Fruit fly (Drosophila melanogaster) whole organism, embryonic: Measurements from ENCODE around the gene CG46397.
A peak's percentile ranks its signal among the peaks of the same experiment; 100 is the strongest.

Experiments used
- Abd-B ChIP-seq: fragments of 200-800 bp; sonication (Bioruptor generic); optimal IDR thresholded peaks from 2 replicates; lab custom pipeline; 2018; ENCODE audit warnings: missing biosample characterization, mild to moderate bottlenecking, missing genetic modification characterization, moderate library complexity
- CG13287 ChIP-seq: fragments of 200-800 bp; sonication (Bioruptor generic); IDR thresholded peaks from 2 replicates; pipeline ENCODE4 v1.3.6; 2022; ENCODE audit warnings: missing biosample characterization, missing genetic modification characterization; ENCODE audit not compliant: partially characterized antibody
- CG13424 ChIP-seq: fragments of 200-800 bp; sonication (Bioruptor generic); optimal IDR thresholded peaks from 2 replicates; lab custom pipeline; 2019; ENCODE audit warnings: missing biosample characterization, mild to moderate bottlenecking, missing genetic modification characterization, moderate library complexity
- CG13775 ChIP-seq: fragments of 200-800 bp; sonication (Bioruptor generic); optimal IDR thresholded peaks from 3 replicates; lab custom pipeline; 2017; ENCODE audit warnings: missing biosample characterization, mild to moderate bottlenecking, missing genetic modification characterization
- CG14710 ChIP-seq: fragments of 200-800 bp; sonication (Bioruptor generic); optimal IDR thresholded peaks from 3 replicates; lab custom pipeline; 2019; ENCODE audit warnings: missing biosample characterization, mild to moderate bottlenecking, missing genetic modification characterization, moderate library complexity
- CG15011 ChIP-seq: fragments of 200-800 bp; sonication (Bioruptor generic); optimal IDR thresholded peaks from 3 replicates; lab custom pipeline; 2018; ENCODE audit warnings: missing biosample characterization, mild to moderate bottlenecking, missing genetic modification characterization
- CG15073 ChIP-seq: fragments of 200-800 bp; sonication (Bioruptor generic); optimal IDR thresholded peaks from 2 replicates; lab custom pipeline; 2016; ENCODE audit warnings: missing biosample characterization, missing genetic modification characterization
- CG15479 ChIP-seq: fragments of 200-800 bp; sonication (Bioruptor generic); optimal IDR thresholded peaks from 3 replicates; lab custom pipeline; 2019; ENCODE audit warnings: missing biosample characterization, mild to moderate bottlenecking, missing genetic modification characterization, moderate library complexity
- CG15514 ChIP-seq: fragments of 200-800 bp; sonication (Bioruptor generic); optimal IDR thresholded peaks from 3 replicates; lab custom pipeline; 2017; ENCODE audit warnings: missing biosample characterization, missing genetic modification characterization, mild to moderate bottlenecking, moderate library complexity, missing genetic modification reagents
- CG17359 ChIP-seq: fragments of 200-800 bp; sonication (Bioruptor generic); optimal IDR thresholded peaks from 3 replicates; lab custom pipeline; 2018; ENCODE audit warnings: missing biosample characterization, mild to moderate bottlenecking, missing genetic modification characterization, moderate library complexity
- CG18764 ChIP-seq: fragments of 200-800 bp; sonication (Bioruptor generic); optimal IDR thresholded peaks from 3 replicates; lab custom pipeline; 2016; ENCODE audit warnings: missing biosample characterization, missing genetic modification characterization
- CG2678 ChIP-seq: fragments of 200-800 bp; sonication (Bioruptor generic); optimal IDR thresholded peaks from 3 replicates; lab custom pipeline; 2019; ENCODE audit warnings: missing biosample characterization, mild to moderate bottlenecking, missing genetic modification characterization, moderate library complexity
- CG3065 ChIP-seq: fragments of 200-800 bp; sonication (Bioruptor generic); optimal IDR thresholded peaks from 2 replicates; lab custom pipeline; 2016; ENCODE audit warnings: missing biosample characterization, missing genetic modification characterization
- CG3838 ChIP-seq: fragments of 200-800 bp; sonication (Bioruptor generic); optimal IDR thresholded peaks from 3 replicates; lab custom pipeline; 2016; ENCODE audit warnings: missing biosample characterization, missing genetic modification characterization
- CG4424 ChIP-seq: fragments of 200-800 bp; sonication (Bioruptor generic); optimal IDR thresholded peaks from 3 replicates; lab custom pipeline; 2016; ENCODE audit warnings: missing biosample characterization, missing genetic modification characterization
- CG6689 ChIP-seq: fragments of 200-800 bp; sonication (Bioruptor generic); IDR thresholded peaks from 2 replicates; pipeline ENCODE4 v1.3.6; 2022; ENCODE audit warnings: missing biosample characterization, missing genetic modification characterization
- CG6765 ChIP-seq: fragments of 200-800 bp; sonication (Bioruptor generic); optimal IDR thresholded peaks from 3 replicates; lab custom pipeline; 2017; ENCODE audit warnings: missing biosample characterization, mild to moderate bottlenecking, missing genetic modification characterization
- CHES-1-like ChIP-seq: fragments of 200-800 bp; sonication (Bioruptor generic); optimal IDR thresholded peaks from 2 replicates; lab custom pipeline; 2016; ENCODE audit warnings: missing biosample characterization, missing genetic modification characterization
- CkIIα-i1 ChIP-seq: fragments of 200-800 bp; sonication (Bioruptor generic); IDR thresholded peaks from 2 replicates; pipeline ENCODE4 v1.3.6; 2022; ENCODE audit warnings: missing biosample characterization, missing genetic modification characterization
- Deaf1 ChIP-seq: fragments of 200-800 bp; optimal IDR thresholded peaks from 3 replicates; lab custom pipeline; 2019; ENCODE audit warnings: missing biosample characterization, mild to moderate bottlenecking, missing genetic modification characterization, moderate library complexity
- Fer1 ChIP-seq: fragments of 200-800 bp; sonication (Bioruptor generic); optimal IDR thresholded peaks from 2 replicates; lab custom pipeline; 2017; ENCODE audit warnings: missing biosample characterization, mild to moderate bottlenecking, missing genetic modification characterization
- Hsf ChIP-seq: fragments of 200-800 bp; sonication (Bioruptor generic); optimal IDR thresholded peaks from 3 replicates; lab custom pipeline; 2016; ENCODE audit warnings: missing biosample characterization, missing genetic modification characterization
- Kr ChIP-seq: fragments of 200-800 bp; sonication (Bioruptor generic); optimal IDR thresholded peaks from 2 replicates; lab custom pipeline; 2017; ENCODE audit warnings: missing biosample characterization, mild to moderate bottlenecking, missing genetic modification characterization
- Neu2 ChIP-seq: fragments of 200-800 bp; sonication (Bioruptor generic); optimal IDR thresholded peaks from 3 replicates; lab custom pipeline; 2016; ENCODE audit warnings: missing biosample characterization, missing genetic modification characterization, borderline replicate concordance
- Nf-YA ChIP-seq: fragments of 200-800 bp; sonication (Bioruptor generic); IDR thresholded peaks from 2 replicates; pipeline ENCODE4 v1.3.6; 2022; ENCODE audit warnings: missing biosample characterization, missing genetic modification characterization
- Opbp ChIP-seq: fragments of 200-800 bp; sonication (Bioruptor generic); IDR thresholded peaks from 3 replicates; pipeline ENCODE4 v1.3.6; 2022; ENCODE audit warnings: missing biosample characterization, missing genetic modification characterization; ENCODE audit not compliant: partially characterized antibody
- Optix ChIP-seq: fragments of 200-800 bp; sonication (Bioruptor generic); IDR thresholded peaks from 3 replicates; pipeline ENCODE4 v1.3.6; 2022; ENCODE audit warnings: missing biosample characterization, missing genetic modification characterization
- Ptx1 ChIP-seq: fragments of 200-800 bp; sonication (Bioruptor generic); IDR thresholded peaks from 2 replicates; pipeline ENCODE4 v1.3.6; 2022; ENCODE audit warnings: missing biosample characterization, missing genetic modification characterization
- Sox102F ChIP-seq: fragments of 200-800 bp; sonication (Bioruptor generic); optimal IDR thresholded peaks from 2 replicates; lab custom pipeline; 2018; ENCODE audit warnings: missing biosample characterization, mild to moderate bottlenecking, missing genetic modification characterization, moderate library complexity
- Sry-β ChIP-seq: fragments of 200-800 bp; sonication (Bioruptor generic); optimal IDR thresholded peaks from 2 replicates; lab custom pipeline; 2018; ENCODE audit warnings: missing biosample characterization, mild to moderate bottlenecking, missing genetic modification characterization, moderate library complexity
- Xbp1 ChIP-seq: fragments of 200-800 bp; sonication (Bioruptor generic); optimal IDR thresholded peaks from 3 replicates; lab custom pipeline; 2016; ENCODE audit warnings: missing biosample characterization, mild to moderate bottlenecking, missing genetic modification characterization
- amos ChIP-seq: fragments of 200-800 bp; sonication (Bioruptor generic); IDR thresholded peaks from 2 replicates; pipeline ENCODE4 v1.3.6; 2022; ENCODE audit warnings: missing biosample characterization, missing genetic modification characterization; ENCODE audit not compliant: partially characterized antibody
- ap ChIP-seq: fragments of 200-800 bp; sonication (Bioruptor generic); IDR thresholded peaks from 2 replicates; pipeline ENCODE4 v1.3.6; 2022; ENCODE audit warnings: missing biosample characterization, missing genetic modification characterization
- eve ChIP-seq, 2 experiments: fragments of >200 bp; optimal IDR thresholded peaks; 2 replicates each; lab custom pipeline; 2017; ENCODE audit warnings: missing biosample characterization in 2 of 2, missing genetic modification characterization in 2 of 2
- fu2 ChIP-seq: fragments of 200-800 bp; sonication (Bioruptor generic); optimal IDR thresholded peaks from 2 replicates; lab custom pipeline; 2016; ENCODE audit warnings: missing biosample characterization, missing genetic modification characterization
- gcm2 ChIP-seq: fragments of 200-800 bp; sonication (Bioruptor generic); optimal IDR thresholded peaks from 2 replicates; lab custom pipeline; 2016; ENCODE audit warnings: missing biosample characterization, missing genetic modification characterization
- h ChIP-seq: fragments of >200 bp; optimal IDR thresholded peaks from 2 replicates; lab custom pipeline; 2017
- jigr1 ChIP-seq: fragments of 200-800 bp; sonication (Bioruptor generic); IDR thresholded peaks from 3 replicates; pipeline ENCODE4 v1.3.6; 2022; ENCODE audit warnings: missing biosample characterization, missing genetic modification characterization
- kay ChIP-seq: fragments of 200-800 bp; sonication (Bioruptor generic); optimal IDR thresholded peaks from 2 replicates; lab custom pipeline; 2016; ENCODE audit warnings: missing biosample characterization, missing genetic modification characterization
- knrl ChIP-seq: fragments of 200-800 bp; sonication (Bioruptor generic); IDR thresholded peaks from 3 replicates; pipeline ENCODE4 v1.3.6; 2022; ENCODE audit warnings: missing biosample characterization, missing genetic modification characterization; ENCODE audit not compliant: partially characterized antibody
- onecut ChIP-seq: fragments of 200-800 bp; sonication (Bioruptor generic); IDR thresholded peaks from 2 replicates; pipeline ENCODE4 v1.3.6; 2022; ENCODE audit warnings: missing biosample characterization, missing genetic modification characterization
- sens ChIP-seq: fragments of 200-800 bp; sonication (Bioruptor generic); peaks from one replicate; lab custom pipeline; 2016; ENCODE audit warnings: missing biosample characterization, missing genetic modification characterization
- shn ChIP-seq: fragments of 200-800 bp; sonication (Bioruptor generic); optimal IDR thresholded peaks from 3 replicates; lab custom pipeline; 2016; ENCODE audit warnings: missing biosample characterization, missing genetic modification characterization
- sisA ChIP-seq: fragments of 200-800 bp; sonication (Bioruptor generic); IDR thresholded peaks from 2 replicates; pipeline ENCODE4 v1.3.6; 2022; ENCODE audit warnings: missing biosample characterization, missing genetic modification characterization
- stc ChIP-seq: fragments of 200-800 bp; sonication (Bioruptor generic); IDR thresholded peaks from 2 replicates; pipeline ENCODE4 v1.3.6; 2022; ENCODE audit warnings: missing biosample characterization, missing genetic modification characterization
- stwl ChIP-seq: fragments of 200-800 bp; sonication (Bioruptor generic); optimal IDR thresholded peaks from 3 replicates; lab custom pipeline; 2018; ENCODE audit warnings: missing biosample characterization, mild to moderate bottlenecking, missing genetic modification characterization, moderate library complexity
- tin ChIP-seq: fragments of 200-800 bp; sonication (Bioruptor generic); optimal IDR thresholded peaks from 3 replicates; lab custom pipeline; 2016; ENCODE audit warnings: missing biosample characterization, missing genetic modification characterization
- twi ChIP-seq: fragments of 200-800 bp; optimal IDR thresholded peaks from 2 replicates; lab custom pipeline; 2019; ENCODE audit warnings: missing biosample characterization, mild to moderate bottlenecking, missing genetic modification characterization, moderate library complexity
- zfh1 ChIP-seq: fragments of 200-800 bp; sonication (Bioruptor generic); IDR thresholded peaks from 3 replicates; pipeline ENCODE4 v1.3.6; 2022; ENCODE audit warnings: missing biosample characterization, missing genetic modification characterization

Gene CG46397

DNA sequence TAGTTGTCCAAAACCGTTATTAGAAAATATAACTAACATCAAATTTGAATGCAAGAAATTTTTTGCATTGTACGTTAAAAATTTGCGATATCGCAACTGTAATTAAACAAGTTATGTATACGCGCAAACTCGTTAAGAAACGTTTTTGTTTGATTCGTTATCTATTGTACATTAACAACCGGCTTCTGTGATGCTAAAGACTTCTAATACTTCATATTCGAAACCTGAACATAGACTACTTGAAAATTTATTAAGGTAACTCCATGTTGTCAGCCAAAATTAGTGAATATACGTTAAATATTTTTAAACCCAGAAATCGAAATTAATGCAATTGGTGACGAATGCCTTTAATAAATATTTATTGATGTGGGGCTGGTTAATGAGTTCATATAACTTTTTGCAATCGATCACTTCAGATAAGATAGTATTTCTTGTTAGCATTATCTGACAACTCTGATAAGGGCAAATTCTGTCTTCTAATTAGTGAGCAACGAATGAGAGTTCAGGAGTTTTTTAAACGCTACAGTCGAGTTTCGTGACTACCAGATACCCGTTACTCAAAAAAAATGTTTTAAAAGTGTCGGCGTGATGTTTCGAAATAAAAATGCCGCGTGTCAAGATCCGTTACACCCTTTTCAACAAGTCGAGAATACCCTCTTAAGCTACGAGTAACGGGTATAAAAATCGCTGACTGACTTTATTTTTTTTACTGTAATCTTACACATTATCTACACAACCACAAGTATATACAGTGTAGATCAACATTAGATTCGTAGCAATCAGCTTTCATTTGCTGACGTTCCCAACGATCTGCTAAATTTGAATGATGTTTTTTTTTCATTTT, 5.3 kb downstream of the CG46397 start:
- TF ChIP-seq Ptx1 (GFP tag; lab: Robert Waterston, UW) (peak; percentile 58), Deaf1 (tag; lab: Kevin White, UChicago) (no peak), eve (GFP tag; optimal IDR thresholded peaks at IDR 0.05; lab: Kevin White, UChicago) (peak in 1 of 2 experiments; percentile 68), Xbp1 (GFP tag; lab: Kevin White, UChicago) (peak; percentile 28), shn (GFP tag; lab: Kevin White, UChicago) (peak; percentile 58), tin (GFP tag; lab: Kevin White, UChicago) (peak; percentile 23), knrl (GFP tag; lab: Robert Waterston, UW) (no peak; the same call in 2 of the 3 replicates), Sox102F (GFP tag; lab: Kevin White, UChicago) (peak; percentile 24), sens (peak; percentile 86), Nf-YA (GFP tag; lab: Robert Waterston, UW) (no peak), stwl (tag; lab: Kevin White, UChicago) (peak; percentile 87), Opbp (peak; percentile 76; the same call in 2 of the 3 replicates), h (lab: Kevin White, UChicago) (no peak), CG3838 (GFP tag; lab: Kevin White, UChicago) (no peak), zfh1 (0 out of 3 replicates have a peak, but pooled peaks have one; percentile 22), CG15073 (GFP tag; lab: Kevin White, UChicago) (no peak), sisA (GFP tag; lab: Robert Waterston, UW) (no peak), stc (GFP tag; lab: Robert Waterston, UW) (peak; percentile 56; the same call in 1 of the 2 replicates), CG6765 (no peak), CG15479 (GFP tag; lab: Kevin White, UChicago) (no peak), kay (GFP tag; lab: Kevin White, UChicago) (peak; percentile 30), CHES-1-like (GFP tag; lab: Kevin White, UChicago) (peak; percentile 17), ap (no peak), gcm2 (peak; percentile 11), CG17359 (tag; lab: Kevin White, UChicago) (peak; percentile 37), Sry-β (GFP tag; lab: Kevin White, UChicago) (no peak), Abd-B (GFP tag; lab: Kevin White, UChicago) (no peak), CG18764 (peak; percentile 29), twi (tag; lab: Kevin White, UChicago) (no peak), CG15514 (GFP tag; lab: Kevin White, UChicago) (peak; percentile 39), fu2 (GFP tag; lab: Kevin White, UChicago) (peak; percentile 9), jigr1 (GFP tag; lab: Robert Waterston, UW) (no peak), CG2678 (tag; lab: Kevin White, UChicago) (peak; percentile 47), amos (GFP tag; lab: Robert Waterston, UW) (peak; percentile 83), CG15011 (GFP tag; lab: Kevin White, UChicago) (no peak), CG13287 (GFP tag; lab: Robert Waterston, UW) (peak; percentile 46; the same call in 1 of the 2 replicates), CG13775 (GFP tag; lab: Kevin White, UChicago) (peak; percentile 16), onecut (GFP tag; lab: Robert Waterston, UW) (no peak), CkIIα-i1 (GFP tag; lab: Robert Waterston, UW) (no peak), Kr (GFP tag; lab: Kevin White, UChicago) (no peak), CG13424 (tag; lab: Kevin White, UChicago) (peak; percentile 1), Neu2 (no peak), Optix (GFP tag; lab: Robert Waterston, UW) (0 out of 3 replicates have a peak, but pooled peaks have one; percentile 26), CG3065 (peak; percentile 30), CG6689 (no peak), CG14710 (peak; percentile 3), Fer1 (GFP tag; lab: Kevin White, UChicago) (peak; percentile 33), Hsf (GFP tag; lab: Kevin White, UChicago) (peak; percentile 28), CG4424 (GFP tag; lab: Kevin White, UChicago) (peak; percentile 49)
